Worm (Caenorhabditis elegans) whole organism, early embryonic: ENCODE data around the gene T28D9.11.

Experiments
- B0310.2 ChIP-seq: sonication (generic microtip); optimal IDR thresholded peaks from 2 replicates; lab custom pipeline; 2016; ENCODE audit warnings: mild to moderate bottlenecking, missing genetic modification characterization, missing compliant biosample characterization
- F13C5.2 ChIP-seq: sonication (generic microtip); optimal IDR thresholded peaks from 2 replicates; lab custom pipeline; 2017; ENCODE audit warnings: mild to moderate bottlenecking, missing genetic modification characterization, inconsistent platforms, missing compliant biosample characterization
- aly-1 ChIP-seq: sonication (generic microtip); optimal IDR thresholded peaks from 2 replicates; lab custom pipeline; 2016; ENCODE audit warnings: missing genetic modification characterization, missing compliant biosample characterization
- ama-1 ChIP-seq: fragments of 150-350 bp; optimal IDR thresholded peaks from 2 replicates; lab custom pipeline; 2014
- ceh-13 ChIP-seq: fragments of 200-800 bp; sonication (Bioruptor generic); optimal IDR thresholded peaks from 2 replicates; lab custom pipeline; 2018; ENCODE audit warnings: mild to moderate bottlenecking, missing genetic modification characterization, missing compliant biosample characterization
- ceh-36 ChIP-seq: sonication (generic microtip); optimal IDR thresholded peaks from 2 replicates; lab custom pipeline; 2016; ENCODE audit warnings: missing genetic modification characterization, inconsistent platforms, missing compliant biosample characterization
- ets-7 ChIP-seq: sonication (generic microtip); optimal IDR thresholded peaks from 2 replicates; lab custom pipeline; 2016; ENCODE audit warnings: missing genotype, missing genetic modification characterization, missing compliant biosample characterization
- flt-1 ChIP-seq: fragments of 200-800 bp; sonication (Bioruptor generic); IDR thresholded peaks from 2 replicates; pipeline ENCODE4 v1.3.6; 2022; ENCODE audit warnings: missing genetic modification characterization, missing compliant biosample characterization
- hmbx-1 ChIP-seq: sonication (generic microtip); optimal IDR thresholded peaks from 2 replicates; lab custom pipeline; 2016; ENCODE audit warnings: mild to moderate bottlenecking, missing genetic modification characterization, missing compliant biosample characterization
- hmg-4 ChIP-seq: fragments of 200-800 bp; sonication (Bioruptor generic); optimal IDR thresholded peaks from 2 replicates; lab custom pipeline; 2018; ENCODE audit warnings: mild to moderate bottlenecking, missing genetic modification characterization, missing compliant biosample characterization
- hnd-1 ChIP-seq: sonication (generic microtip); optimal IDR thresholded peaks from 2 replicates; lab custom pipeline; 2016; ENCODE audit warnings: missing genetic modification characterization, missing compliant biosample characterization
- pes-1 ChIP-seq: fragments of 200-800 bp; sonication (Bioruptor generic); IDR thresholded peaks from 2 replicates; pipeline ENCODE4 v1.3.6; 2022; ENCODE audit warnings: missing genetic modification reagents, missing genetic modification characterization, missing compliant biosample characterization
- scrt-1 ChIP-seq: fragments of 200-800 bp; sonication (Bioruptor generic); IDR thresholded peaks from 2 replicates; pipeline ENCODE4 v1.3.6; 2022; ENCODE audit warnings: missing genetic modification characterization, missing compliant biosample characterization
- sea-1 ChIP-seq: fragments of 200-800 bp; sonication (Bioruptor generic); conservative IDR thresholded peaks from 2 replicates; pipeline ENCODE4 v1.3.6; 2022; ENCODE audit warnings: missing genetic modification characterization, missing compliant biosample characterization
- tbx-11 ChIP-seq: fragments of 200-800 bp; sonication (Bioruptor generic); IDR thresholded peaks from 2 replicates; pipeline ENCODE4 v1.3.6; 2022; ENCODE audit warnings: missing genetic modification characterization, missing compliant biosample characterization
- tbx-37 ChIP-seq: fragments of 200-800 bp; sonication (Bioruptor generic); conservative IDR thresholded peaks from 2 replicates; pipeline ENCODE4 v1.3.6; 2022; ENCODE audit warnings: missing genetic modification reagents, missing genetic modification characterization, missing compliant biosample characterization
- tra-4 ChIP-seq: sonication (generic microtip); optimal IDR thresholded peaks from 2 replicates; lab custom pipeline; 2017; ENCODE audit warnings: missing genetic modification characterization, missing compliant biosample characterization

Gene T28D9.11

DNA sequence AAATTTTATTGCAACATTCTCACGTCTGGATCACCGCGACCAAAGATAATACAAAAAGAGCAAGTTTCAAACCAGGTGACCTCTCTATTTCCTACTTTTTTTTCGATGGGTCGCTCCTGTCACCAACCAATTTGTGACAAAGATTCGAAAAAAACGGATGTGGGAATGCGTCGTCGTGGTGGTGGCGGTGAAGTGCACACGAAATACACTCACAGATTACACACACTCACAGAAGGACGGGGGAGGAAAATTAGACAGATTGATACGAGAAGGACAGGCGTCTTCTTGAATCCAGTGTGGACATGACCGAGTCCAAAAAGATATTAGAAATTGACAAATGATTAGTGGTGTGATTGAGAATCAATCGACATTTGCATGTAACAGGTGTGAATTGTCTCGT, 9.0 kb downstream of the T28D9.11 start:
- TF ChIP-seq aly-1 (tag; lab: Kevin White, UChicago), result no peak
- no peak for TF ChIP-seq hmbx-1
- TF ChIP-seq B0310.2 (tag; lab: Kevin White, UChicago), result no peak
- no peak for TF ChIP-seq hnd-1 (tag; lab: Kevin White, UChicago)
- no peak for TF ChIP-seq sea-1 (GFP tag; lab: Robert Waterston, UW)
- no peak for TF ChIP-seq pes-1 (GFP tag; lab: Robert Waterston, UW)
- no peak for TF ChIP-seq tbx-37 (GFP tag; lab: Robert Waterston, UW)
- TF ChIP-seq hmg-4 (GFP tag; lab: Kevin White, UChicago), result no peak
- TF ChIP-seq tbx-11 (GFP tag; lab: Robert Waterston, UW), result no peak
- TF ChIP-seq F13C5.2 (tag; lab: Kevin White, UChicago), result no peak
- TF ChIP-seq tra-4 (tag; lab: Kevin White, UChicago), result no peak
- no peak for TF ChIP-seq scrt-1
- no peak for TF ChIP-seq ceh-13 (GFP tag; lab: Kevin White, UChicago)
- no peak for TF ChIP-seq ceh-36 (tag; lab: Kevin White, UChicago)
- TF ChIP-seq flt-1 (GFP tag; lab: Robert Waterston, UW), result no peak
- no peak for TF ChIP-seq ama-1 (lab: Kevin White, UChicago)
- TF ChIP-seq ets-7 (tag; lab: Kevin White, UChicago), result no peak

DNA sequence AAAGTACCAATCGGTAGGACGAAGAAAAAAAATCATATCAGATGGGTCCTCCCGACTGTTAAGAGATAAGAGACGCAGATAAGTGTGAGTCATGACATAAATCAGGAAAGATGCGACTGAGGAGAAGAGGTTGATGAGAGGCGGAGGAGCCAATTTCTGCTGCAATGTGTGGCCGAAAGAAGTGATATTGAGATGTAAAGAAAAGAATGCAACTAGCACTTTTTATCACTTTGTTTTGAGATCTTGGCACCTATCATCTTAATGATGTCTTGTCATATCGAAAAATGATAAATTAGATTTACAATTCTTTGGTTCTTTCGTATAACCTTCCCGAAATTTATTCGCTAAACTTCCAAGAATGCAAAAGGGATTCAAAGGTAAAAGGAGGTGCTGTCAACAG, 9.7 kb downstream of the T28D9.11 start, which contains the start of gene del-10:
TSS of gene del-10 (minus strand) at position 24 of the 400 bp plus-strand sequence.
- no peak for TF ChIP-seq hnd-1 (tag; lab: Kevin White, UChicago)
- no peak for TF ChIP-seq pes-1 (GFP tag; lab: Robert Waterston, UW)
- no peak for TF ChIP-seq ceh-13 (GFP tag; lab: Kevin White, UChicago)
- no peak for TF ChIP-seq ets-7 (tag; lab: Kevin White, UChicago)
- TF ChIP-seq B0310.2 (tag; lab: Kevin White, UChicago), result no peak
- no peak for TF ChIP-seq tbx-11 (GFP tag; lab: Robert Waterston, UW)
- no peak for TF ChIP-seq F13C5.2 (tag; lab: Kevin White, UChicago)
- TF ChIP-seq hmg-4 (GFP tag; lab: Kevin White, UChicago), result no peak
- no peak for TF ChIP-seq sea-1 (GFP tag; lab: Robert Waterston, UW)
- no peak for TF ChIP-seq ceh-36 (tag; lab: Kevin White, UChicago)
- no peak for TF ChIP-seq ama-1 (lab: Kevin White, UChicago)
- TF ChIP-seq scrt-1, result no peak
- no peak for TF ChIP-seq aly-1 (tag; lab: Kevin White, UChicago)

DNA sequence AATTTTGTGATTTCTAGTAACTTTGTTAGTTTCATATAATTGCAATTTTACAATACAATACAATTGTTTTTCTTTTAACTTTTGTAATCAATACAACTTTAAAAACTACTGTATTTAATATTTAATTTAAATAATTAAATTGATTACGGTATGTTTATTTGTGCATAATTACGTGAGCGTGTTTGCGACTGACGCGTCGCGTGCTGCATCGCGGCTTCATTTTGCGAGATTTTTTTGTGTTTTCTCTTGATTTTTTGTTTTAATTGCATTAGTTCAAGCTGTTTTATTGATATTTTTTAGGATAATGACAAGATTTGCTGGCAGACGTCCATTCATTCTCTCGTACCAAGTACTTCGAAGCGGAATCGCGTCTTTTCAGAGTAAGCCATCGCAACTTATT, 15.1 kb downstream of the T28D9.11 start, which contains the start of gene T28D9.4:
TSS of gene T28D9.4 (plus strand) at position 301 of the 400 bp plus-strand sequence.
- no peak for TF ChIP-seq scrt-1
- TF ChIP-seq ets-7 (tag; lab: Kevin White, UChicago), result no peak
- no peak for TF ChIP-seq ceh-13 (GFP tag; lab: Kevin White, UChicago)
- TF ChIP-seq F13C5.2 (tag; lab: Kevin White, UChicago), result no peak
- TF ChIP-seq ama-1 (lab: Kevin White, UChicago), result no peak
- TF ChIP-seq sea-1 (GFP tag; lab: Robert Waterston, UW), result no peak
- TF ChIP-seq ceh-36 (tag; lab: Kevin White, UChicago), result no peak
- TF ChIP-seq aly-1 (tag; lab: Kevin White, UChicago), result no peak
- TF ChIP-seq hnd-1 (tag; lab: Kevin White, UChicago), result no peak
- no peak for TF ChIP-seq tbx-37 (GFP tag; lab: Robert Waterston, UW)
- no peak for TF ChIP-seq B0310.2 (tag; lab: Kevin White, UChicago)
- no peak for TF ChIP-seq tbx-11 (GFP tag; lab: Robert Waterston, UW)
- no peak for TF ChIP-seq hmbx-1

DNA sequence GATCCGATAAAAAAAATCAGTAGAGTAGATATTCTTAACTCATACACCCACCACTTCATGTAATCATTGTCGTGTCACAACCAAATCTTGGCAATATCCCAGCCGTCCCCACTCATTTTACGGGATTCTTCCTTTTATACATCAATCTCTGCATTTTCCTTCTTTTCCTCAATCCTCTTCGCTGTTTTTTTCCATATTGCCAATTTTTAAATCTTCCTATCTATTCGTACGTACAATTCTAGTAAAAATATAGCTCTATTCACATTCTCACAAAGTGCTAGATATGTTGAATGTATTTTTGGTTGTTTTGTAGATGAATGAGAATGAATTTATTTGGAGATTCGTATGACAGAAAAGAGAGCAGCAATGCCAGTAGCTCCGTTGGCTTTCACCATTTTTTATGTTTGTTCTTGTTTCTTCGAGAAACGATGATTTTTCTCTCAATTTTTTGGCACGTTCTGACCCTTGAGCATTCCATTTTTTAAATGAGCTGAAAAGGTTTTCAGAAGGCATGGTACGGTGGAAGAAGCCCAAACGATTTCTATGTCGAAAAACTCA, 16.5 kb downstream of the T28D9.11 start, which contains the start of gene T28D9.16:
TSS of gene T28D9.16 (plus strand) at position 508 of the 558 bp plus-strand sequence.
- TF ChIP-seq scrt-1 (no peak), tbx-37 (GFP tag; lab: Robert Waterston, UW) (no peak), hmbx-1 (no peak), F13C5.2 (tag; lab: Kevin White, UChicago) (no peak), pes-1 (GFP tag; lab: Robert Waterston, UW) (no peak)

DNA sequence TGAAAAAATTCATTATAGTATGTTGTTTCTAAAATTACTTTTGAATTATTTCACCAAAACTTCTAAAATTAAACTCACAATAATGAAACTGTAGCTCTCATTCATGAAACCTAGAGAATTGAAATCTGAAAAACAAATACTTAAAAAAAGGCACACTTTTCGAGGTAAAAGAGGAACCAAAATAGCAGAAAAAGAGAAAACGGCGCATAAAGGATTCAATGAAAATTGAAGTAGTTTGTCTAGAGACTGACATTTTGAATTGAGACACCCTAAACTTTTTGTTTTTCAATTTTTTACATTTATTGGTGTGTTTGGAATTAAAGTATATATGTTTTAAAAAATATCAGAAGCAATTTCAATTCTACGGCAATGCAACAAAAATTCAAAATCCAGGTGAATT, 20.8 kb downstream of the T28D9.11 start, which contains the start of gene dgk-5:
TSS of gene dgk-5 (minus strand) at position 101 of the 400 bp plus-strand sequence.
- no peak for TF ChIP-seq tbx-37 (GFP tag; lab: Robert Waterston, UW)
- TF ChIP-seq B0310.2 (tag; lab: Kevin White, UChicago), result no peak
- no peak for TF ChIP-seq hnd-1 (tag; lab: Kevin White, UChicago)
- TF ChIP-seq scrt-1, result no peak
- no peak for TF ChIP-seq tra-4 (tag; lab: Kevin White, UChicago)
- no peak for TF ChIP-seq tbx-11 (GFP tag; lab: Robert Waterston, UW)
- no peak for TF ChIP-seq sea-1 (GFP tag; lab: Robert Waterston, UW)
- TF ChIP-seq F13C5.2 (tag; lab: Kevin White, UChicago), result no peak
- no peak for TF ChIP-seq ceh-36 (tag; lab: Kevin White, UChicago)
- no peak for TF ChIP-seq pes-1 (GFP tag; lab: Robert Waterston, UW)
- no peak for TF ChIP-seq hmg-4 (GFP tag; lab: Kevin White, UChicago)
- TF ChIP-seq ama-1 (lab: Kevin White, UChicago), result no peak
- TF ChIP-seq hmbx-1, result no peak
- TF ChIP-seq flt-1 (GFP tag; lab: Robert Waterston, UW), result no peak
- TF ChIP-seq ceh-13 (GFP tag; lab: Kevin White, UChicago), result no peak
- TF ChIP-seq ets-7 (tag; lab: Kevin White, UChicago), result no peak
- TF ChIP-seq aly-1 (tag; lab: Kevin White, UChicago), result no peak

DNA sequence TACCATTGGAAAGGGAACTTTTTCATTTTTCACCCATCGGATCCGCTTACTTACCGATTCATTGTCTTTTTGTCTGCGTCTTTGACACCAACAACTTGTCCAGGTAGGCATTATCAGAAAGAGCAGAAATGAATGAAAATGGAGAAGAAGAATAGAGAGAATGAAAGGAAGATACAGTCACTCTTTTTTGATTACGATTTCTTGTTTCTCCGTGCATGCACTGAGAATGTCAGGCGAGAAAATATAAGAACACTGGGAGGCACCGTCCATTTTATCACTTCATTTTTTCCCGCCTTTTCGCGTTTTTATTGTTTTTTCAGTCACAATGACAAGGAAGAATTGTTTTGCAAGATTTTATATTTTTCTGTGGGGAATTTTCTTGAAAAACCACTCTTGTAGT, 22.5 kb downstream of the T28D9.11 start:
- TF ChIP-seq ceh-13 (GFP tag; lab: Kevin White, UChicago) (no peak), B0310.2 (tag; lab: Kevin White, UChicago) (no peak), pes-1 (GFP tag; lab: Robert Waterston, UW) (no peak), sea-1 (GFP tag; lab: Robert Waterston, UW) (no peak), hmg-4 (GFP tag; lab: Kevin White, UChicago) (no peak), F13C5.2 (tag; lab: Kevin White, UChicago) (no peak), hnd-1 (tag; lab: Kevin White, UChicago) (no peak), scrt-1 (no peak), hmbx-1 (no peak), tbx-11 (GFP tag; lab: Robert Waterston, UW) (no peak), flt-1 (GFP tag; lab: Robert Waterston, UW) (no peak), aly-1 (tag; lab: Kevin White, UChicago) (no peak), ceh-36 (tag; lab: Kevin White, UChicago) (no peak), tra-4 (tag; lab: Kevin White, UChicago) (no peak), ama-1 (lab: Kevin White, UChicago) (no peak), tbx-37 (GFP tag; lab: Robert Waterston, UW) (no peak), ets-7 (tag; lab: Kevin White, UChicago) (no peak)
